Worm (Caenorhabditis elegans): ENCODE data around the gene Y56A3A.16.

The Y56A3A.16 gene

DNA sequence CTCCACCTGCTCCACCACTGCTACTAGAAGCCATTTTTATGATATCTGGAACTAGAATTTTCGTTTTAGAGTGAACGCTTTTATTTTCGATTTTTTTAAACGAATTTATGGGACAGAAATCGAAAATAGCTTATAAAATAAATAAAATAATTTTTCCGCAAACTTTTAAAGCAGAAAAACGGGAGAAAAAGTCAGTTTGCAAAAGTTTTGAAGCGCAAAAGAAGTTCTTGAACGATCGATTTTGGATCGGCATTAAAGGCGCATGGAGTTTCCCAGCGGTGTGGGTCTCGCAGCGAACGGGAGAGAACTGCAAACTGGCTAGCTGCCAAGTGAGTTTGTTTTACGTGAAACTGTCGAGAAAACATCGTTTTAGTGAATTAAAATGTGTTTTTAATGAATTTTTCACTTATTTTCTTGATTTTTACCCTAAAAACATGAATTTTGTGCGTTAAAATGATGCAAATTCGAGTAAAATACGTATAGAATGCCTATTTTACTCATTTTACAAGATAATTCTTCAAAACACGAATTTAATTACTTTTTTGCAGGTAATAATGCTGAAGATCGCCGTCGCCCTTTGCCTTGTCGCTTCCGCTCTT lies 6.2 kb upstream of the Y56A3A.16 start, which contains the start of the genes ccf-1 and trap-4 (continued):
- peak; percentile 49 for TF ChIP-seq F16B12.6 (tag; optimal IDR thresholded peaks at IDR 0.05)
- no peak for TF ChIP-seq ama-1 (optimal IDR thresholded peaks at IDR 0.05)
- peak; percentile 25 for TF ChIP-seq snpc-4 (tag; optimal IDR thresholded peaks at IDR 0.05)
- no peak for TF ChIP-seq sox-4 (tag; optimal IDR thresholded peaks at IDR 0.05)
- TF ChIP-seq pag-3 (tag; optimal IDR thresholded peaks at IDR 0.05; ENCODE audit: borderline replicate concordance, insufficient read depth), result no peak
- no peak; the same call in 1 of the 2 replicates for TF ChIP-seq nhr-19 (GFP tag; conservative IDR thresholded peaks at IDR 0.05)
- no peak for TF ChIP-seq egl-27 (tag; optimal IDR thresholded peaks at IDR 0.05)
- TF ChIP-seq C34B4.2 (tag; optimal IDR thresholded peaks at IDR 0.05), result no peak
- TF ChIP-seq elt-3 (tag; optimal IDR thresholded peaks at IDR 0.05), result peak in 2 of 6 experiments; percentile 26 to 48
- no peak for TF ChIP-seq pqm-1 (tag; optimal IDR thresholded peaks at IDR 0.05)
- TF ChIP-seq skn-1 (tag; optimal IDR thresholded peaks at IDR 0.05), result peak; percentile 44
- TF ChIP-seq sup-37 (GFP tag; optimal IDR thresholded peaks at IDR 0.05), result no peak
- peak; percentile 56 for TF ChIP-seq isw-1 (GFP tag; IDR thresholded peaks at IDR 0.05)
- no peak for TF ChIP-seq zip-4 (GFP tag; optimal IDR thresholded peaks at IDR 0.05)
- TF ChIP-seq egl-13 (tag; optimal IDR thresholded peaks at IDR 0.05), result no peak
- TF ChIP-seq grh-1 (GFP tag; IDR thresholded peaks at IDR 0.05), result no peak
- TF ChIP-seq nhr-20 (tag; optimal IDR thresholded peaks at IDR 0.05), result peak; percentile 46
- peak; percentile 20 for TF ChIP-seq ztf-4 (tag; optimal IDR thresholded peaks at IDR 0.05)
- TF ChIP-seq fos-1 (tag; optimal IDR thresholded peaks at IDR 0.05), result no peak
- TF ChIP-seq hlh-17 (GFP tag; optimal IDR thresholded peaks at IDR 0.05; ENCODE audit: borderline replicate concordance), result no peak
- TF ChIP-seq lin-13 (GFP tag; optimal IDR thresholded peaks at IDR 0.05), result peak; percentile 55
- peak; percentile 66 for TF ChIP-seq blmp-1 (tag; optimal IDR thresholded peaks at IDR 0.05)
- no peak for TF ChIP-seq nhr-12 (tag; optimal IDR thresholded peaks at IDR 0.05)
- peak; percentile 60 for TF ChIP-seq snu-23 (GFP tag; optimal IDR thresholded peaks at IDR 0.05)
- peak; percentile 6 for TF ChIP-seq swsn-7 (tag; optimal IDR thresholded peaks at IDR 0.05)
- no peak for TF ChIP-seq fkh-4 (tag; optimal IDR thresholded peaks at IDR 0.05; ENCODE audit: borderline replicate concordance)
- TF ChIP-seq unc-62 (GFP tag; optimal IDR thresholded peaks at IDR 0.05), result no peak
- TF ChIP-seq lin-35 (GFP tag; optimal IDR thresholded peaks at IDR 0.05), result peak; percentile 67 to 84
- TF ChIP-seq nhr-28 (tag; optimal IDR thresholded peaks at IDR 0.05), result no peak
- peak; percentile 48 for TF ChIP-seq C16A3.4 (tag; optimal IDR thresholded peaks at IDR 0.05)
- TF ChIP-seq mep-1 (tag; optimal IDR thresholded peaks at IDR 0.05), result peak; percentile 75
- peak; percentile 61 to 84 for TF ChIP-seq lsy-2 (tag; optimal IDR thresholded peaks at IDR 0.05)
- peak; percentile 47 for TF ChIP-seq rnt-1 (tag; optimal IDR thresholded peaks at IDR 0.05)
- TF ChIP-seq alr-1 (tag; optimal IDR thresholded peaks at IDR 0.05; ENCODE audit: borderline replicate concordance), result no peak
- TF ChIP-seq nhr-11 (tag; optimal IDR thresholded peaks at IDR 0.05), result no peak
- no peak for TF ChIP-seq elt-2 (tag; optimal IDR thresholded peaks at IDR 0.05)
- TF ChIP-seq dsc-1 (tag; optimal IDR thresholded peaks at IDR 0.05), result peak; percentile 35
- TF ChIP-seq lin-14 (GFP tag; optimal IDR thresholded peaks at IDR 0.05), result no peak
- peak; percentile 13 for TF ChIP-seq unc-130 (tag; optimal IDR thresholded peaks at IDR 0.05)
- no peak for TF ChIP-seq nhr-84 (tag; optimal IDR thresholded peaks at IDR 0.05)
- TF ChIP-seq dpl-1 (GFP tag; optimal IDR thresholded peaks at IDR 0.05), result peak; percentile 51 to 72 (median 65)
- peak; percentile 32 for TF ChIP-seq tbx-2 (tag; optimal IDR thresholded peaks at IDR 0.05)

DNA sequence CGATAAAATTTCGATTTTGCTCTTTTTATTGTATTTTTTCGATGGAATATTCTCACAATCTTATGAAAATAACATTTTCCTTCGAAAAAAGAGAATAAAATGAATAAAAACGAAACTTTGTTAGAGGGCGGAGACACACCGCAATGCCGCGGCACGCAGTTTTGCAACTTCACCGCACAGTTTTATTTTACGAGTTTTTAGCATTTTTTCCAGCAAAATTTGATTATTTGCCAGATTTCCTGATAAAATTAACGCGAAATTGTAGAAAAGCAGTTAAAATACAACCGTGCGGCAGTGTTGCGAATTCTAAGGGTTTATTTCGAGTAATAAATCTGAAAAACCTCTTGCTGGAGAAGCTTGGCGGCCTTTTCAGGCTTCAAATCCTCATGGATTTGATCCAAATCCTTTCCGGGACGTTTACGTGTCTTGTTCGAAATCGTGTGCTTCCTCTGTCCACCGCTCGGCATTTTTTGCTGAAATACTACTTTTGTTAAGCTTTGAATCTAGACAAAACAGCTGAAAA lies 4.2 kb upstream of the Y56A3A.16 start, which contains the start of gene znf-593:
znf-593 (minus strand) TSS at position 473 of the 523 bp plus-strand sequence.
- TF ChIP-seq elt-3 (tag; optimal IDR thresholded peaks at IDR 0.05) (no peak), zip-4 (GFP tag; optimal IDR thresholded peaks at IDR 0.05) (no peak), ztf-11 (tag; optimal IDR thresholded peaks at IDR 0.05) (no peak), ceh-8 (GFP tag; optimal IDR thresholded peaks at IDR 0.05) (no peak), nhr-71 (tag; optimal IDR thresholded peaks at IDR 0.05) (no peak), zag-1 (tag; optimal IDR thresholded peaks at IDR 0.05) (no peak), efl-1 (optimal IDR thresholded peaks at IDR 0.05) (no peak), efl-1 (GFP tag; optimal IDR thresholded peaks at IDR 0.05 in 1 of 2) (peak in 1 of 2 experiments; percentile 90), nhr-47 (tag; optimal IDR thresholded peaks at IDR 0.05) (no peak), dpl-1 (GFP tag; optimal IDR thresholded peaks at IDR 0.05) (peak in 1 of 3 experiments; percentile 0), rnt-1 (tag; optimal IDR thresholded peaks at IDR 0.05) (peak; percentile 9), C34B4.2 (tag; optimal IDR thresholded peaks at IDR 0.05) (no peak), nhr-90 (tag; optimal IDR thresholded peaks at IDR 0.05; ENCODE audit: poor library complexity) (peak; percentile 23), pax-3 (tag; optimal IDR thresholded peaks at IDR 0.05) (no peak), vab-15 (tag; optimal IDR thresholded peaks at IDR 0.05) (no peak), ces-1 (GFP tag; optimal IDR thresholded peaks at IDR 0.05) (no peak)

Measured in whole organism, L1 larva.